Fruit fly (Drosophila melanogaster): Measurements from ENCODE around the gene sstn.

- TF ChIP-seq CG8478 (optimal IDR thresholded peaks at IDR 0.05) (no peak), CTCF (optimal IDR thresholded peaks at IDR 0.05) (no peak)
Measured at dm6 chr3L:15089083-15089704, 5.3 kb downstream of the sstn start.

All from S2 (cell line).